Fruit fly (Drosophila melanogaster): Measurements from ENCODE around the gene CG16758.
A peak's percentile ranks its signal among the peaks of the same experiment; 100 is the strongest.

The CG16758 gene

DNA sequence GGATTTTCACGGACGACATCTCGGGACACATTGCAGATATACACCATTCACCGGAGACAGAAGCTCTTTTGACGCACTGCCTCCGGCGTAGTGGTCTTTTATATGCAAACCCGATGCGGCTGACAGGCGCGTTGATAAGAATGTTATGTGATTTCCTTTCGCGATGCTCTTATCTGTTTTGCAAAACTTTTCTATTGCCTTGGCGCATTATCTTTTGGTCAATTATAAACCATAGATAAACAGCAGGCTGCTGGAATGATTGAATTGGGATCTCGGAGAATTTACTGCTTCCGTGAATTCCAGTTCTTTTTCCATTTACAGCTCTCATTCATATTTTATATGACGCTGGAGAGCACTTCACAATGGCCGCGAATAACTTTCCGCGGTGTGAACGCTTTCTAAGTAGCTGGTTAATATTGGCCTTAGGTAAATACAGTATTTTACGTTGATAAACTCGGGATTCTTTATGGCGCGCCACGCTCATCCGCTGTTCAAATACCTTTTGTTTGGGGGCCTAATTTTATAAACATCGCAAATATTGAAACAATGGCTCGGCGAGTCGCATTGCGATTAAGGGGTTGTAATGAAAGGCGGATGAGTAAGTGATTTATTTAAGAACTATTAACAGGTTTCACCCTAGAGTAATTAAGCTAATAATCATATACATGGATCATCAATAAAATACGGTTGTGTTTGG is 27.7 kb downstream of the CG16758 start, which contains the start of gene CG16762:
CG16762 (minus strand) TSS at position 51 of the 697 bp plus-strand sequence.
- TF ChIP-seq Dll (optimal IDR thresholded peaks at IDR 0.05) (no peak), usp (GFP tag; optimal IDR thresholded peaks at IDR 0.05) (no peak), pan (optimal IDR thresholded peaks at IDR 0.05) (no peak), CG8478 (optimal IDR thresholded peaks at IDR 0.05) (no peak), psq (optimal IDR thresholded peaks at IDR 0.05) (no peak), EcR (GFP tag; optimal IDR thresholded peaks at IDR 0.05) (no peak)

DNA sequence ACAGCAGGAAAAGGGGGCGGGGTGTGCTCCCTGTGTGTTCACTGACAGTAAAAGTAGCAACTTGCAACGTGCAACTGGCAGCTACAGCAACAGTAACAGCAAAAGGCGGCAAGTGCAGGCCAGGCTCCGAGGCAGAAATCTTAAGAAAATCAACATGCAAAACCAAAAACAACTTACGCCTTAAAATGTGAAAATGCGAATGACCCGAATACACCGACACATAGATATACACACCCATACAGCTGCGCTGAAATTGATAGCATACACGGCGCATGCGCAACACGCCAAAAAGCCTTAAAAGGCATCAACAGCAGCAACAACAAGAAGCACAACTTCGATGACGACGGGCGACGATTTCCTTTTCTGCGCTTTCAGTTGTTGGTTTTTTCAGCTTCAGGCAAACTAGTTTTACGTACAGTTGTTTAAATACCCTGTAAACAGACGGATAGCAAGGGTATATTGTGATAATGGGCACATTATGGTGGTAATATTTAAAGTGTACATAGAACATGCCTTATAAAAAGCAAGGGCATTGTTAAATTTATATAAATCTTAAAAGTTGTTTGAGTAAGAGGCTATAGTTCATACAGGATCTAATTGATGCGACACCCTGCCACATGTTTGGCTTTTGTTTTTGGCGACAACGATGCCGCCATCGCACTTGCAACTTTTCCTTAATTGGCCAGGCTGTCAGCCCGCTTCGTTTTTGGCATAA is 30.9 kb downstream of the CG16758 start:
- peak; percentile 68 for TF ChIP-seq pan (optimal IDR thresholded peaks at IDR 0.05)
- TF ChIP-seq EcR (GFP tag; optimal IDR thresholded peaks at IDR 0.05) = peak in 1 of 2 experiments; percentile 51
- TF ChIP-seq usp (GFP tag; optimal IDR thresholded peaks at IDR 0.05) = no peak

DNA sequence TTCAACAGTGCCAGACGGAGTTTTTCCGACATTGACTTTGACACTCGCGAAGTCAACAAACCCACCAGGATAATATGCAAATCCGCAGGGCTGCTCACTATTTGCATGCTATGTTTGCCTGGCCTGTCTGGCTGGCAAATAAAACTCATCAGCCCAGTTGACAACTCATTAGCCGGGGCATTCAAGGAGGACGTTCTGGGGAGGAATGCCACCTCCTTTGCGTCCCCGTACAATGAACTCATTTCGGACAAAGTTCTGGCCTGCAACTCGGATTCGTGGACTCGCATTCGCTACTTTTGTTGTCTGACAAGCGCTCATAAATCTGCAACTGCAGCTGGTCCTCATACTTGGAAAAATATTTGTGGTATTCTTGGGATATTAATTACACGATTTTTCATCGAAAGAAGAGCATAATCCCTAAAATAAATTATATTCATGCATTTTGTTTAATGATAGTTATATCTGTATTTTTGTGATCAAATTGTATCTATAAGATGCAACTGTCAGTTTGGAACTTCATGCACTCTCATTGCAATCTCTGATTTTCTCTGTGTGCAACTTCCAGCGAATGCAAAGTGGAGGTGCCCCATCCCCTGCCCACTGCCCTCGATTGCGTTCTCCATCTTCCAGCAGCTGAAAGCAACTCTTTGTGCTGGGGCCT is 32.5 kb downstream of the CG16758 start:
- TF ChIP-seq Dll (optimal IDR thresholded peaks at IDR 0.05) (no peak), EcR (GFP tag; optimal IDR thresholded peaks at IDR 0.05) (peak in 1 of 2 experiments; percentile 62), usp (GFP tag; optimal IDR thresholded peaks at IDR 0.05) (no peak)

DNA sequence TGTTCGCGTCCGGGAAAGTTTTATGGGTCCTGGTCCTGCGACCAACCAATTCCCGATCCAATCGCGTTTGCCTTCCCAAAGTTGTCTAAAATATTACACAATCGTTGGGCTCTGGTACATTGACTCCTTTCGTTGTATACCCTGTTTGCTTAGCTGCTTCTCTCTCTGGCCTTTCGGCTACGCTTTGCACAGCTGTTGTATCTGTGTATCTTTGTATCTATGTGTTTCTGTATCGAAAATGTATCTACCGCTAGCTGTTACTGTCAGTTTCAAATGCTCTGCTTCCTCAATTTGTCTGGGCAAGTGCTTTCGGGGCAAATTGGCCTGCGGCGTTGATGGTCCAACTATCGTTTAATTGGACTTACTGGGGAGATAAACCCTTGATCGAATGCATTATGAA is 33.7 kb downstream of the CG16758 start:
- TF ChIP-seq pan (optimal IDR thresholded peaks at IDR 0.05) (no peak), psq (optimal IDR thresholded peaks at IDR 0.05) (no peak), EcR (GFP tag; optimal IDR thresholded peaks at IDR 0.05) (no peak), usp (GFP tag; optimal IDR thresholded peaks at IDR 0.05) (no peak), Dll (optimal IDR thresholded peaks at IDR 0.05) (no peak), CG8478 (optimal IDR thresholded peaks at IDR 0.05) (no peak)

DNA sequence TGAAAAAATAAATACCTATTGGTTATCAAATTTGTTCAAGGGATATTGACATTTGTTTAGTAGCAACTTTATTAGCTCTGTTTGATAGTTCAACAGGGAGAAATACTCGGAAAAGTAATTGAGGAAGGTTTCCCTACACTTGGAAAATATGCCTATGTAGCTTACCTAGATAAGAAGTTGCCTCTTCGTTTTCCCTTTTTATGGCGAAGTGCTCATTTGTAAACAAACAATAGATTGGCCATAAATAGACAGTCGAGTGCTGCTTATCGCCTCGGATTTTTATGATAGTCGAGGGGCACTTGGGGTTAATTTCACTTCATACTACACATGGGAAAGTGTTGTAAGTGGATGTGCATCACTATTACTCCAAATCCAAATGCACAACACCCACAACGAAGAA is 34.9 kb downstream of the CG16758 start:
- TF ChIP-seq EcR (GFP tag; optimal IDR thresholded peaks at IDR 0.05) (peak in 1 of 2 experiments; percentile 21), pan (optimal IDR thresholded peaks at IDR 0.05) (no peak), CG8478 (optimal IDR thresholded peaks at IDR 0.05) (no peak)

DNA sequence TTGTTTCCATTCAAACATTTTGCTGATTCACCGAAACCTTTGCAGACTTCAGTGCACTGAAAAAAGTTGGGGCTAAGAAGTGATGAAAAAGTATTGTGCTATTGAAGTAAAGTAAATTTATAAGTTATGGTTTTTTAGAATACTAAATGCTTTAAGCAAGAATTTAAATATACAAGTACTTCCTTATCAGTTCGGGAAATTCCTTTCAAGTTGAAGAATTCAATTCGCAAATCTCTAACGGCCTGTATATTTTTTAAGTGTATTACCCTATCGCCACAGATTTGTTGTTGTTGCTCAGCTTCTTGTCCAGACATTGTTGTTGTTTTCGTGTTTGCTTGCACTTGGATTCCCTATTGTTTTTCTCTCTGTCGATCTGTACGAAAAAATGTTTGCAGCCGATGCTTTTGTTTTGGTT is 36.0 kb downstream of the CG16758 start:
- TF ChIP-seq EcR (GFP tag; optimal IDR thresholded peaks at IDR 0.05) (no peak), psq (optimal IDR thresholded peaks at IDR 0.05) (no peak), usp (GFP tag; optimal IDR thresholded peaks at IDR 0.05) (no peak), pan (optimal IDR thresholded peaks at IDR 0.05) (no peak), CG8478 (optimal IDR thresholded peaks at IDR 0.05) (no peak), Dll (optimal IDR thresholded peaks at IDR 0.05) (no peak)

DNA sequence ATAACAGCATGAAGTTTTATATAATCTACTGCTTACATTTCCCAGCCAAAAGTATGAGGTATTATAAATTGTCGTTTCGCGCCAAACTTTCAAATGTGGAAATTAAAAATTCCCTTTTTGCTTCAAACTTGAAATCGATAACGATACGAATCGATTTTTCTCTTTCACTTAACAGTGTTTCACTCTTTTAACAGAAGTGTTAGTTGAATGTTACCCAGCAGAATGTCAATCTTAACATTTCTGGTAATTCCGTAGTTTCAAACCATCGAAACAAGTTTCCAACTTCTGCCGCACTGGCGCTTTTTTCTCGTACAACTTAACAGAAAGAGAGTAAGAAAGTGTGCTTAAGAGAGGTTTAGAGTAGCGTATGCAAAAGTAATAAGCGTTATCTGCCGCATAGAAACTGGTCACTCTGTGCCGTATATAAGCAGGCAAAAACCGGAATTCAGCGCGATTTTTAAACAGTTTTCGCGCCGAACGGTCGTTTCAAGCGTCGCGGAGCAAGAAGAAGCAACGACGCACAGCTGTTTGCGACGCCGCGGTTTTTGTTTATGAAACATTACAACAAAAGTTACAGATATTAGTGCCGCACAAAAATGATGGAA is 36.9 kb downstream of the CG16758 start:
- TF ChIP-seq Dll (optimal IDR thresholded peaks at IDR 0.05) (no peak), EcR (GFP tag; optimal IDR thresholded peaks at IDR 0.05) (peak in 1 of 2 experiments; percentile 10)

DNA sequence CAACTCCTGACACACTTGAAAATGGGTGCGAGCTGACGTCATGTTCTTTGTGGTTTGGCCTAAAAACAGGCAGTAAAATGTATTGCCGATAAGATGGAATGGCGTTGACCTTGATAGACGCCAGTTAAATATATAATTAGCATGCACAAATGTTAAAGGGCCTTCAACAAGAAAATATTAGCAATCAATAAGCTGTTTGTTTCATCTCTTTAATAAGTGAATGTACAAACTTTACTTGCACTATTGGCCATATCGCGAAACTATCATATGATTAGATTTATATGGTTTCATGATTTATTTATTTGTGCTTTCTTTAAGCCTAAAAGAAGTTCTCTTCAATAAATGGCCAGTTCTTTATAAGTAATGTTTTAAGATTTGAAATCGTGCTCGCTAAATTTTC is 41.4 kb downstream of the CG16758 start:
- TF ChIP-seq EcR (GFP tag; optimal IDR thresholded peaks at IDR 0.05) = no peak
- TF ChIP-seq Dll (optimal IDR thresholded peaks at IDR 0.05) = no peak
- TF ChIP-seq usp (GFP tag; optimal IDR thresholded peaks at IDR 0.05) = no peak
- TF ChIP-seq CG8478 (optimal IDR thresholded peaks at IDR 0.05) = no peak
- no peak for TF ChIP-seq pan (optimal IDR thresholded peaks at IDR 0.05)
- no peak for TF ChIP-seq psq (optimal IDR thresholded peaks at IDR 0.05)

DNA sequence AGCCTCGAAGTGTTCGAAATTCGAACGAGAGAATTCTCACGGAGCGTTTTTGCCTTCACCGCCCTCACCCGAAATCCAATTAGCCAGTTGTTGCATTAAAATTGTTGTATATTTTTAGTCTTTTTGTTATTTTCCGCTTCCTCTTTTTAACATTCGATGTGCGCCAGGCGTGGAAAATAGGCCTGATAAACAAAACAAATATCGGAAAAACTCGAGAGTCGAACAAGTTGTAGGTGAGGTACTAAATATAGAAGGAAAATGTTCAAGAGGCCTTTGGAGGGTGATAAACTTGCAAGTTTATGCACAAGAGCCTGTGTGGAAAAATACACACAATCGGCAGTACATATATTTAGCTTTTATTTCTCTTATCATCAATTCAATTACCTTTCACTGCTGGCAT is 44.6 kb downstream of the CG16758 start:
- no peak for TF ChIP-seq psq (optimal IDR thresholded peaks at IDR 0.05)
- TF ChIP-seq pan (optimal IDR thresholded peaks at IDR 0.05) = no peak
- no peak for TF ChIP-seq EcR (GFP tag; optimal IDR thresholded peaks at IDR 0.05)
- TF ChIP-seq CG8478 (optimal IDR thresholded peaks at IDR 0.05) = no peak
- TF ChIP-seq usp (GFP tag; optimal IDR thresholded peaks at IDR 0.05) = no peak
- no peak for TF ChIP-seq Dll (optimal IDR thresholded peaks at IDR 0.05)

DNA sequence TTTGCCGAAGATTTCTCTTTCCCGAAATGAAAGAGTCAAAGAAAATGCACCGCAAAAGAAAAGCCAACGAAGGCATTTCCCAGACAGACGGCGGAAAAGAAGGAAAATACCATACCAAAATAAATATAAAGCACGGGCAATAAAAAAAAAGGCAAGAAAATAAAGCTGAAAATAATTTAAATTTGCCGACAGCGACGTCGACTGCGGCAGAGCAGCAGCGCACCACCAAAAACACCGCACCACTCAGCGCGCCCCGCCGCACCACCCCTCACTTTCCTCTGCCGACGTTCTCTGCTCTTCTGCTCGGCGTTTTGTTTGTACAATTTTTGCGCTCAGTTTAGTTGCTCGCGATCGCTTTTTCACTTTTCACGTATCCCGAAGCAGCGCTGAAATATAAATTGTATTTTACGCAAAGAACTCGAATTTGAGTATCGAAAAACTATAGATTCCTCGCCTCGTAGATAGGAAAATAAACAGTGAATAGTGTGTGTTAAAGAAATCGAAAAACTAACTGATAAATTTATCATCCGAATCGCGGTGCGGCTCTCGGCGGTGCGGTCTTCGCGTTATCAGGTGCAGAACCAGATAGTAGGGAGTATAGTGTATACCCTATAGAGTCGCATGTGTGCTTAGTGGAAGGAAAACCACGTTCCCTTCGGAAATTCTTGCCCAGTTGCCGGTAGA is 45.7 kb downstream of the CG16758 start:
- TF ChIP-seq EcR (GFP tag; optimal IDR thresholded peaks at IDR 0.05) (no peak), Dll (optimal IDR thresholded peaks at IDR 0.05) (no peak), CG8478 (optimal IDR thresholded peaks at IDR 0.05) (no peak), usp (GFP tag; optimal IDR thresholded peaks at IDR 0.05) (no peak), psq (optimal IDR thresholded peaks at IDR 0.05) (no peak), pan (optimal IDR thresholded peaks at IDR 0.05) (no peak)

DNA sequence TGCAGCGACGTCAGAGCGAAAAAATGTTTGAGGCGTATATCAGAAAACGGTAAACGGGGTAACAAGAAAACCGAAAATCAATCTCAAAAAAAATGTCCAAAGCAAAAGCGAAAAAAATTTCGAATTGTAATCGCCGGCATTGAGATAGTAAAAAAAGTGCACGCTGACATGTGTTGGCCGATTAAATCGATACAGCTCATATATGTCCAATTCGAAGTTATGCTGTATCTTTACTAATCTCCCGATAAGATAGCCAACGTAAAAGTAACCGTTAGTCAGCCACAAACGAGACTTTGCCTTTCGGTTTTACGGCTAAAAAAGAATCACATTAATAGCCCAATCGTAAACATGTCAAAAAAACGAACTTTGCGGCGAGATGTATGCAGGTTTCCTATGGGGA is 46.5 kb downstream of the CG16758 start:
- no peak for TF ChIP-seq pan (optimal IDR thresholded peaks at IDR 0.05)
- no peak for TF ChIP-seq CG8478 (optimal IDR thresholded peaks at IDR 0.05)
- TF ChIP-seq psq (optimal IDR thresholded peaks at IDR 0.05) = no peak
- TF ChIP-seq EcR (GFP tag; optimal IDR thresholded peaks at IDR 0.05) = peak in 1 of 2 experiments; percentile 5
- TF ChIP-seq usp (GFP tag; optimal IDR thresholded peaks at IDR 0.05) = no peak
- no peak for TF ChIP-seq Dll (optimal IDR thresholded peaks at IDR 0.05)
